Fruit fly (Drosophila melanogaster) whole organism, prepupa: ENCODE measurements around the gene CG3008.

Experiments
- Blimp-1 ChIP-seq: fragments of 200-800 bp; sonication (Bioruptor generic); optimal IDR thresholded peaks from 3 replicates; lab custom pipeline; 2017; ENCODE audit warnings: missing biosample characterization, missing genetic modification characterization, mild to moderate bottlenecking, moderate library complexity, missing genetic modification reagents
- CG10631 ChIP-seq: fragments of 200-800 bp; sonication (Bioruptor generic); optimal IDR thresholded peaks from 2 replicates; lab custom pipeline; 2016; ENCODE audit warnings: missing biosample characterization, missing genetic modification characterization
- CG10669 ChIP-seq: fragments of 200-800 bp; sonication (Bioruptor generic); optimal IDR thresholded peaks from 3 replicates; lab custom pipeline; 2018; ENCODE audit warnings: missing biosample characterization, mild to moderate bottlenecking, missing genetic modification characterization, moderate library complexity
- CG11294 ChIP-seq: fragments of 200-800 bp; sonication (Bioruptor generic); IDR thresholded peaks from 2 replicates; pipeline ENCODE4 v1.3.6; 2022; ENCODE audit warnings: missing biosample characterization, missing genetic modification characterization
- CG11762 ChIP-seq: fragments of 200-800 bp; sonication (Bioruptor generic); optimal IDR thresholded peaks from 3 replicates; lab custom pipeline; 2016; ENCODE audit warnings: missing biosample characterization, missing genetic modification characterization; ENCODE audit not compliant: insufficient read depth
- CG1621 ChIP-seq: fragments of 200-800 bp; sonication (Bioruptor generic); optimal IDR thresholded peaks from 3 replicates; lab custom pipeline; 2018; ENCODE audit warnings: missing biosample characterization, mild to moderate bottlenecking, missing genetic modification characterization
- CG3032 ChIP-seq: fragments of 200-800 bp; optimal IDR thresholded peaks from 2 replicates; lab custom pipeline; 2019; ENCODE audit warnings: missing biosample characterization, mild to moderate bottlenecking, missing genetic modification characterization, moderate library complexity
- CG31627 ChIP-seq: fragments of 200-800 bp; sonication (Bioruptor generic); optimal IDR thresholded peaks from 3 replicates; lab custom pipeline; 2016; ENCODE audit warnings: missing biosample characterization, missing genetic modification characterization
- CG32006 ChIP-seq: fragments of 200-800 bp; sonication (Bioruptor generic); optimal IDR thresholded peaks from 3 replicates; lab custom pipeline; 2017; ENCODE audit warnings: missing biosample characterization, mild to moderate bottlenecking, missing genetic modification characterization
- CG34406 ChIP-seq: fragments of 200-800 bp; sonication (Bioruptor generic); optimal IDR thresholded peaks from 3 replicates; lab custom pipeline; 2016; ENCODE audit warnings: missing biosample characterization, missing genetic modification characterization
- CG3919 ChIP-seq: fragments of 200-800 bp; sonication (Bioruptor generic); optimal IDR thresholded peaks from 3 replicates; lab custom pipeline; 2016; ENCODE audit warnings: missing biosample characterization, missing genetic modification characterization
- CG4318 ChIP-seq: fragments of 200-800 bp; sonication (Bioruptor generic); optimal IDR thresholded peaks from 3 replicates; lab custom pipeline; 2017; ENCODE audit warnings: missing biosample characterization, mild to moderate bottlenecking, missing genetic modification characterization
- CG6276 ChIP-seq: fragments of 200-800 bp; sonication (Bioruptor generic); optimal IDR thresholded peaks from 2 replicates; lab custom pipeline; 2017; ENCODE audit warnings: missing biosample characterization, mild to moderate bottlenecking, missing genetic modification characterization
- CG6854 ChIP-seq: fragments of 200-800 bp; sonication (Bioruptor generic); optimal IDR thresholded peaks from 2 replicates; lab custom pipeline; 2017; ENCODE audit warnings: missing biosample characterization, mild to moderate bottlenecking, missing genetic modification characterization
- CG7368 ChIP-seq: fragments of 200-800 bp; sonication (Bioruptor generic); optimal IDR thresholded peaks from 3 replicates; lab custom pipeline; 2016; ENCODE audit warnings: missing biosample characterization, missing genetic modification characterization
- CG8319 ChIP-seq: fragments of 200-800 bp; sonication (Bioruptor generic); optimal IDR thresholded peaks from 3 replicates; lab custom pipeline; 2016; ENCODE audit warnings: missing biosample characterization, missing genetic modification characterization
- CG8632 ChIP-seq: fragments of 200-800 bp; sonication (Bioruptor generic); optimal IDR thresholded peaks from 3 replicates; lab custom pipeline; 2016; ENCODE audit warnings: missing biosample characterization, missing genetic modification characterization
- Eip75B ChIP-seq: fragments of 200-800 bp; sonication (Bioruptor generic); optimal IDR thresholded peaks from 3 replicates; lab custom pipeline; 2016; ENCODE audit warnings: missing biosample characterization, missing genetic modification characterization
- Eip78C ChIP-seq: fragments of 200-800 bp; sonication (Bioruptor generic); peaks from one replicate; lab custom pipeline; 2016; ENCODE audit warnings: missing biosample characterization, missing genetic modification characterization
- Eip93F ChIP-seq: fragments of 200-800 bp; sonication (Bioruptor generic); optimal IDR thresholded peaks from 2 replicates; lab custom pipeline; 2016; ENCODE audit warnings: missing biosample characterization, mild to moderate bottlenecking, missing genetic modification characterization
- Ets96B ChIP-seq: fragments of 200-800 bp; optimal IDR thresholded peaks from 2 replicates; lab custom pipeline; 2019; ENCODE audit warnings: missing biosample characterization, mild to moderate bottlenecking, missing genetic modification characterization, moderate library complexity
- Hr38 ChIP-seq: sonication (Bioruptor generic); optimal IDR thresholded peaks from 2 replicates; lab custom pipeline; 2016; ENCODE audit warnings: missing biosample characterization, missing genetic modification characterization
- Hr39 ChIP-seq: fragments of 200-800 bp; sonication (Bioruptor generic); optimal IDR thresholded peaks from 2 replicates; lab custom pipeline; 2016; ENCODE audit warnings: missing biosample characterization, missing genetic modification characterization
- Hr4 ChIP-seq: fragments of 200-800 bp; sonication (Bioruptor generic); optimal IDR thresholded peaks from 3 replicates; lab custom pipeline; 2016; ENCODE audit warnings: missing biosample characterization, missing genetic modification characterization
- Lpt ChIP-seq: fragments of 200-800 bp; sonication (Bioruptor generic); optimal IDR thresholded peaks from 3 replicates; lab custom pipeline; 2016; ENCODE audit warnings: missing biosample characterization, missing genetic modification characterization
- Met ChIP-seq: fragments of 200-800 bp; sonication (Bioruptor generic); optimal IDR thresholded peaks from 3 replicates; lab custom pipeline; 2016; ENCODE audit warnings: missing biosample characterization, missing genetic modification characterization
- OdsH ChIP-seq: fragments of 200-800 bp; sonication (Bioruptor generic); optimal IDR thresholded peaks from 3 replicates; lab custom pipeline; 2016; ENCODE audit warnings: missing biosample characterization, missing genetic modification characterization
- Smox ChIP-seq: fragments of 200-800 bp; sonication (Bioruptor generic); optimal IDR thresholded peaks from 3 replicates; lab custom pipeline; 2016; ENCODE audit warnings: missing biosample characterization, missing genetic modification characterization
- Sox102F ChIP-seq: fragments of 200-800 bp; sonication (Bioruptor generic); optimal IDR thresholded peaks from 2 replicates; lab custom pipeline; 2016; ENCODE audit warnings: missing biosample characterization, mild to moderate bottlenecking, missing genetic modification characterization
- achi ChIP-seq: fragments of 200-800 bp; sonication (Bioruptor generic); optimal IDR thresholded peaks from 3 replicates; lab custom pipeline; 2016; ENCODE audit warnings: missing biosample characterization, missing genetic modification characterization
- acj6 ChIP-seq: fragments of 200-800 bp; sonication (Bioruptor generic); optimal IDR thresholded peaks from 3 replicates; lab custom pipeline; 2016; ENCODE audit warnings: missing biosample characterization, missing genetic modification characterization
- dac ChIP-seq: fragments of 200-800 bp; sonication (Bioruptor generic); optimal IDR thresholded peaks from 2 replicates; lab custom pipeline; 2017; ENCODE audit warnings: missing biosample characterization, mild to moderate bottlenecking, missing genetic modification characterization
- dsx ChIP-seq: fragments of 200-800 bp; optimal IDR thresholded peaks from 3 replicates; lab custom pipeline; 2019; ENCODE audit warnings: missing biosample characterization, mild to moderate bottlenecking, missing genetic modification characterization, moderate library complexity; ENCODE audit not compliant: poor library complexity, severe bottlenecking
- fd59A ChIP-seq: fragments of 200-800 bp; sonication (Bioruptor generic); optimal IDR thresholded peaks from 2 replicates; lab custom pipeline; 2017; ENCODE audit warnings: missing biosample characterization, mild to moderate bottlenecking, missing genetic modification characterization, missing genetic modification reagents
- fkh ChIP-seq: fragments of 200-800 bp; sonication (Bioruptor generic); optimal IDR thresholded peaks from 3 replicates; lab custom pipeline; 2017; ENCODE audit warnings: missing biosample characterization, mild to moderate bottlenecking, missing genetic modification characterization, moderate library complexity
- net ChIP-seq: fragments of 200-800 bp; sonication (Bioruptor generic); optimal IDR thresholded peaks from 3 replicates; lab custom pipeline; 2016; ENCODE audit warnings: missing biosample characterization, missing genetic modification characterization
- salr ChIP-seq, 2 experiments: fragments of 200-800 bp; sonication (Bioruptor generic); optimal IDR thresholded peaks; 3 replicates each; lab custom pipeline; 2016 to 2018; ENCODE audit warnings: missing biosample characterization in 2 of 2, missing genetic modification characterization in 2 of 2, mild to moderate bottlenecking in 1 of 2
- spab ChIP-seq: fragments of 200-800 bp; sonication (Bioruptor generic); optimal IDR thresholded peaks from 2 replicates; lab custom pipeline; 2017; ENCODE audit warnings: missing biosample characterization, mild to moderate bottlenecking, missing genetic modification characterization, missing genetic modification reagents
- topi ChIP-seq: fragments of 200-800 bp; sonication (Bioruptor generic); optimal IDR thresholded peaks from 3 replicates; lab custom pipeline; 2016; ENCODE audit warnings: missing biosample characterization, missing genetic modification characterization

CG3008 gene

dm6 chr2L:4850356-4850755 lies 32.7 kb upstream of the CG3008 start, which contains the start of the genes mRpS2 and Mon1 (continued):
- TF ChIP-seq CG32006 (GFP tag; lab: Kevin White, UChicago) (peak; percentile 92), Ets96B (tag; lab: Kevin White, UChicago) (peak; percentile 91), Eip93F (GFP tag; lab: Kevin White, UChicago) (peak; percentile 79), fd59A (peak; percentile 70), CG6854 (GFP tag; lab: Kevin White, UChicago) (peak; percentile 58), CG31627 (GFP tag; lab: Kevin White, UChicago) (peak; percentile 89), CG10631 (GFP tag; lab: Kevin White, UChicago) (peak; percentile 97), CG7368 (GFP tag; lab: Kevin White, UChicago) (peak; percentile 91), salr (GFP tag; optimal IDR thresholded peaks at IDR 0.05; lab: Kevin White, UChicago) (peak; percentile 83 to 87), Hr4 (peak; percentile 89), topi (peak; percentile 87), dac (GFP tag; lab: Kevin White, UChicago) (peak; percentile 87), net (GFP tag; lab: Kevin White, UChicago) (peak; percentile 88), Met (GFP tag; lab: Kevin White, UChicago) (peak; percentile 90), CG8319 (peak; percentile 90), Lpt (GFP tag; lab: Kevin White, UChicago) (peak; percentile 91), CG34406 (GFP tag; lab: Kevin White, UChicago) (peak; percentile 90), Sox102F (GFP tag; lab: Kevin White, UChicago) (peak; percentile 88), Hr39 (GFP tag; lab: Kevin White, UChicago) (peak; percentile 90), Eip75B (peak; percentile 87), Hr38 (GFP tag; lab: Kevin White, UChicago) (peak; percentile 29), Blimp-1 (GFP tag; lab: Kevin White, UChicago) (peak; percentile 79), Eip78C (GFP tag; lab: Kevin White, UChicago) (peak; percentile 94), CG4318 (GFP tag; lab: Kevin White, UChicago) (no peak), CG8632 (peak; percentile 89), CG1621 (tag; lab: Kevin White, UChicago) (peak; percentile 70), achi (GFP tag; lab: Kevin White, UChicago) (peak; percentile 92), dsx (GFP tag; lab: Kevin White, UChicago) (peak; percentile 85), OdsH (GFP tag; lab: Kevin White, UChicago) (peak; percentile 97), fkh (GFP tag; lab: Kevin White, UChicago) (peak; percentile 73), acj6 (GFP tag; lab: Kevin White, UChicago) (peak; percentile 93), CG11294 (GFP tag; lab: Robert Waterston, UW) (peak; percentile 93), Smox (peak; percentile 85), CG3919 (GFP tag; lab: Kevin White, UChicago) (peak; percentile 95), CG11762 (peak; percentile 92), spab (GFP tag; lab: Kevin White, UChicago) (peak; percentile 81), CG3032 (peak; percentile 96)

- no peak for TF ChIP-seq CG11294 (GFP tag; lab: Robert Waterston, UW)
- no peak for TF ChIP-seq CG6276
- TF ChIP-seq dsx (GFP tag; lab: Kevin White, UChicago) = no peak
- TF ChIP-seq, all 60 proteins: peak for 0
These were observed 30.4 kb upstream of the CG3008 start, which contains the start of gene smog for dm6 chr2L:4852605-4853102. TSS of gene smog (plus strand) at chr2L:4852864.

- TF ChIP-seq CG6854 (GFP tag; lab: Kevin White, UChicago) = no peak
- no peak for TF ChIP-seq CG8319
- no peak for TF ChIP-seq CG10669 (GFP tag; lab: Kevin White, UChicago)
- TF ChIP-seq Eip75B = no peak
- no peak for TF ChIP-seq CG32006 (GFP tag; lab: Kevin White, UChicago)
- no peak for TF ChIP-seq CG34406 (GFP tag; lab: Kevin White, UChicago)
These were observed 28.3 kb upstream of the CG3008 start for dm6 chr2L:4854822-4855221.
